Fruit fly (Drosophila melanogaster) whole organism, embryonic: ENCODE measurements around the gene CG32811.

ENCODE experiments used
- ATbp ChIP-seq: fragments of 200-800 bp; sonication (Bioruptor generic); optimal IDR thresholded peaks from 2 replicates; lab custom pipeline; 2017; ENCODE audit warnings: missing biosample characterization, mild to moderate bottlenecking, missing genetic modification characterization, missing genetic modification reagents
- Aef1 ChIP-seq: fragments of 200-800 bp; sonication (Bioruptor generic); IDR thresholded peaks from 3 replicates; pipeline ENCODE4 v1.3.6; 2022; ENCODE audit warnings: missing biosample characterization, missing genetic modification characterization
- Bdp1 ChIP-seq: fragments of 200-800 bp; sonication (Bioruptor generic); optimal IDR thresholded peaks from 3 replicates; lab custom pipeline; 2016; ENCODE audit warnings: missing biosample characterization, missing genetic modification characterization
- CG11456 ChIP-seq: fragments of 200-800 bp; sonication (Bioruptor generic); IDR thresholded peaks from 3 replicates; pipeline ENCODE4 v1.3.6; 2022; ENCODE audit warnings: missing biosample characterization, missing genetic modification characterization
- CG11723 ChIP-seq: fragments of 200-800 bp; sonication (Bioruptor generic); optimal IDR thresholded peaks from 2 replicates; lab custom pipeline; 2017; ENCODE audit warnings: missing biosample characterization, mild to moderate bottlenecking, missing genetic modification characterization
- CG12219 ChIP-seq: fragments of 200-800 bp; sonication (Bioruptor generic); optimal IDR thresholded peaks from 3 replicates; lab custom pipeline; 2018; ENCODE audit warnings: missing biosample characterization, mild to moderate bottlenecking, missing genetic modification characterization
- CG1233 ChIP-seq: fragments of 200-800 bp; sonication (Bioruptor generic); optimal IDR thresholded peaks from 4 replicates; lab custom pipeline; 2018; ENCODE audit warnings: missing biosample characterization, mild to moderate bottlenecking, missing genetic modification characterization
- CG12942 ChIP-seq: fragments of 200-800 bp; sonication (Bioruptor generic); optimal IDR thresholded peaks from 3 replicates; lab custom pipeline; 2016; ENCODE audit warnings: missing biosample characterization, missing genetic modification characterization
- CG13624 ChIP-seq: fragments of 200-800 bp; sonication (Bioruptor generic); optimal IDR thresholded peaks from 2 replicates; lab custom pipeline; 2016; ENCODE audit warnings: missing biosample characterization, missing genetic modification characterization
- CG1529 ChIP-seq: fragments of 200-800 bp; sonication (Bioruptor generic); optimal IDR thresholded peaks from 3 replicates; lab custom pipeline; 2018; ENCODE audit warnings: missing biosample characterization, missing genetic modification characterization
- CG15696 ChIP-seq: fragments of 200-800 bp; sonication (Bioruptor generic); optimal IDR thresholded peaks from 2 replicates; lab custom pipeline; 2019; ENCODE audit warnings: missing biosample characterization, mild to moderate bottlenecking, missing genetic modification characterization, moderate library complexity
- CG1602 ChIP-seq: fragments of 200-800 bp; sonication (Bioruptor generic); optimal IDR thresholded peaks from 3 replicates; lab custom pipeline; 2016; ENCODE audit warnings: missing biosample characterization, missing genetic modification characterization
- CG16815 ChIP-seq: fragments of 200-800 bp; sonication (Bioruptor generic); optimal IDR thresholded peaks from 3 replicates; lab custom pipeline; 2017; ENCODE audit warnings: missing biosample characterization, mild to moderate bottlenecking, missing genetic modification characterization
- CG1792 ChIP-seq: fragments of 200-800 bp; sonication (Bioruptor generic); optimal IDR thresholded peaks from 2 replicates; lab custom pipeline; 2016; ENCODE audit warnings: missing biosample characterization, missing genetic modification characterization
- CG34422 ChIP-seq: fragments of 200-800 bp; sonication (Bioruptor generic); IDR thresholded peaks from 3 replicates; pipeline ENCODE4 v1.3.6; 2022; ENCODE audit warnings: missing biosample characterization, missing genetic modification characterization
- CG42726 ChIP-seq: fragments of 200-800 bp; sonication (Bioruptor generic); IDR thresholded peaks from 2 replicates; pipeline ENCODE4 v1.3.6; 2022; ENCODE audit warnings: missing biosample characterization, missing genetic modification characterization; ENCODE audit not compliant: partially characterized antibody
- CG4282 ChIP-seq: fragments of 200-800 bp; sonication (Bioruptor generic); optimal IDR thresholded peaks from 2 replicates; lab custom pipeline; 2016; ENCODE audit warnings: missing biosample characterization, missing genetic modification characterization
- CG6683 ChIP-seq: fragments of 200-800 bp; sonication (Bioruptor generic); optimal IDR thresholded peaks from 2 replicates; lab custom pipeline; 2017; ENCODE audit warnings: missing biosample characterization, mild to moderate bottlenecking, missing genetic modification characterization, missing genetic modification reagents
- CG6689 ChIP-seq: fragments of 200-800 bp; sonication (Bioruptor generic); IDR thresholded peaks from 2 replicates; pipeline ENCODE4 v1.3.6; 2022; ENCODE audit warnings: missing biosample characterization, missing genetic modification characterization
- CG8478 ChIP-seq: fragments of >200 bp; optimal IDR thresholded peaks from 2 replicates; lab custom pipeline; 2018
- CG8924 ChIP-seq: fragments of 200-800 bp; optimal IDR thresholded peaks from 3 replicates; lab custom pipeline; 2019; ENCODE audit warnings: missing biosample characterization, mild to moderate bottlenecking, missing genetic modification characterization, moderate library complexity
- D19B ChIP-seq: fragments of 200-800 bp; sonication (Bioruptor generic); optimal IDR thresholded peaks from 2 replicates; lab custom pipeline; 2017; ENCODE audit warnings: missing biosample characterization, mild to moderate bottlenecking, missing genetic modification characterization
- HLHmδ ChIP-seq: fragments of 200-800 bp; sonication (Bioruptor generic); optimal IDR thresholded peaks from 2 replicates; lab custom pipeline; 2018; ENCODE audit warnings: missing biosample characterization, mild to moderate bottlenecking, missing genetic modification characterization, moderate library complexity
- Hr51 ChIP-seq, 2 experiments: fragments of 200-800 bp; sonication (Bioruptor generic); optimal IDR thresholded peaks; 2 replicates in 1 of 2; 3 replicates in 1 of 2; lab custom pipeline; 2016 to 2018; ENCODE audit warnings: missing biosample characterization in 2 of 2, missing genetic modification characterization in 2 of 2, mild to moderate bottlenecking in 1 of 2, moderate library complexity in 1 of 2
- MBD-R2 ChIP-seq: fragments of 200-800 bp; sonication (Bioruptor generic); IDR thresholded peaks from 2 replicates; pipeline ENCODE4 v1.3.6; 2022; ENCODE audit warnings: missing biosample characterization, missing genetic modification characterization
- Myb ChIP-seq: fragments of 200-800 bp; sonication (Bioruptor generic); optimal IDR thresholded peaks from 2 replicates; lab custom pipeline; 2016; ENCODE audit warnings: missing biosample characterization, missing genetic modification characterization
- Opbp ChIP-seq: fragments of 200-800 bp; sonication (Bioruptor generic); IDR thresholded peaks from 3 replicates; pipeline ENCODE4 v1.3.6; 2022; ENCODE audit warnings: missing biosample characterization, missing genetic modification characterization; ENCODE audit not compliant: partially characterized antibody
- Optix ChIP-seq: fragments of 200-800 bp; sonication (Bioruptor generic); IDR thresholded peaks from 3 replicates; pipeline ENCODE4 v1.3.6; 2022; ENCODE audit warnings: missing biosample characterization, missing genetic modification characterization
- Pdp1 ChIP-seq, 2 experiments: fragments of 200-800 bp; sonication (Bioruptor generic); optimal IDR thresholded peaks; 3 replicates each; lab custom pipeline; 2016; ENCODE audit warnings: missing biosample characterization in 2 of 2, missing genetic modification characterization in 2 of 2, mild to moderate bottlenecking in 1 of 2, moderate library complexity in 1 of 2
- Stat92E ChIP-seq, 3 experiments: fragments of >200 bp in 2 of 3; fragments of 200-800 bp in 1 of 3; sonication (Bioruptor generic) in 1 of 3; optimal IDR thresholded peaks; 2 replicates each; lab custom pipeline; 2017 to 2019; ENCODE audit warnings: missing biosample characterization in 3 of 3, missing genetic modification characterization in 3 of 3, mild to moderate bottlenecking in 1 of 3, moderate library complexity in 1 of 3
- Taf1 ChIP-seq: fragments of 200-800 bp; sonication (Bioruptor generic); IDR thresholded peaks from 2 replicates; pipeline ENCODE4 v1.3.6; 2022; ENCODE audit warnings: missing biosample characterization, missing genetic modification characterization
- br ChIP-seq: fragments of >200 bp; optimal IDR thresholded peaks from 2 replicates; lab custom pipeline; 2017
- cad ChIP-seq: fragments of >200 bp; optimal IDR thresholded peaks from 2 replicates; lab custom pipeline; 2017; ENCODE audit warnings: missing biosample characterization, missing genetic modification characterization
- cato ChIP-seq: fragments of 200-800 bp; sonication (Bioruptor generic); optimal IDR thresholded peaks from 2 replicates; lab custom pipeline; 2016; ENCODE audit warnings: missing biosample characterization, missing genetic modification characterization, borderline replicate concordance
- ci ChIP-seq: fragments of 200-800 bp; sonication (Bioruptor generic); IDR thresholded peaks from 3 replicates; pipeline ENCODE4 v1.3.6; 2022; ENCODE audit warnings: missing biosample characterization, missing genetic modification characterization
- crol ChIP-seq: fragments of 200-800 bp; sonication (Bioruptor generic); IDR thresholded peaks from 2 replicates; pipeline ENCODE4 v1.3.6; 2022; ENCODE audit warnings: missing biosample characterization, missing genetic modification characterization
- dati ChIP-seq: fragments of 200-800 bp; sonication (Bioruptor generic); IDR thresholded peaks from 2 replicates; pipeline ENCODE4 v1.3.6; 2022; ENCODE audit warnings: missing biosample characterization, missing genetic modification characterization
- ewg ChIP-seq: fragments of 200-800 bp; sonication (Bioruptor generic); optimal IDR thresholded peaks from 3 replicates; lab custom pipeline; 2017; ENCODE audit warnings: mild to moderate bottlenecking, missing biosample characterization, missing genetic modification reagents, missing genetic modification characterization
- eyg ChIP-seq: fragments of 200-800 bp; sonication (Bioruptor generic); optimal IDR thresholded peaks from 3 replicates; lab custom pipeline; 2016; ENCODE audit warnings: missing biosample characterization, missing genetic modification characterization
- grau ChIP-seq: fragments of 200-800 bp; optimal IDR thresholded peaks from 3 replicates; lab custom pipeline; 2019; ENCODE audit warnings: missing biosample characterization, mild to moderate bottlenecking, missing genetic modification characterization, moderate library complexity
- lab ChIP-seq: fragments of 200-800 bp; sonication (Bioruptor generic); optimal IDR thresholded peaks from 3 replicates; lab custom pipeline; 2017; ENCODE audit warnings: missing biosample characterization, missing genetic modification characterization, mild to moderate bottlenecking, moderate library complexity, missing genetic modification reagents
- org-1 ChIP-seq: fragments of 200-800 bp; sonication (Bioruptor generic); optimal IDR thresholded peaks from 2 replicates; lab custom pipeline; 2017; ENCODE audit warnings: missing biosample characterization, missing genetic modification characterization
- otp ChIP-seq: fragments of 200-800 bp; sonication (Bioruptor generic); IDR thresholded peaks from 3 replicates; pipeline ENCODE4, ENCODE4 v1.3.6; 2022; ENCODE audit warnings: missing biosample characterization, missing genetic modification characterization
- pros ChIP-seq: fragments of 200-800 bp; sonication (Bioruptor generic); optimal IDR thresholded peaks from 3 replicates; lab custom pipeline; 2019; ENCODE audit warnings: missing biosample characterization, mild to moderate bottlenecking, missing genetic modification characterization, moderate library complexity
- schlank ChIP-seq: fragments of 200-800 bp; sonication (Bioruptor generic); optimal IDR thresholded peaks from 2 replicates; lab custom pipeline; 2018; ENCODE audit warnings: missing biosample characterization, mild to moderate bottlenecking, missing genetic modification characterization
- scrt ChIP-seq: fragments of 200-800 bp; sonication (Bioruptor generic); optimal IDR thresholded peaks from 2 replicates; lab custom pipeline; 2018; ENCODE audit warnings: missing biosample characterization, mild to moderate bottlenecking, missing genetic modification characterization, moderate library complexity
- sens ChIP-seq: fragments of 200-800 bp; sonication (Bioruptor generic); peaks from one replicate; lab custom pipeline; 2016; ENCODE audit warnings: missing biosample characterization, missing genetic modification characterization
- sens-2 ChIP-seq: fragments of 200-800 bp; sonication (Bioruptor generic); IDR thresholded peaks from 2 replicates; pipeline ENCODE4 v1.3.6; 2022; ENCODE audit warnings: missing biosample characterization, missing genetic modification characterization
- shn ChIP-seq: fragments of 200-800 bp; sonication (Bioruptor generic); optimal IDR thresholded peaks from 3 replicates; lab custom pipeline; 2016; ENCODE audit warnings: missing biosample characterization, missing genetic modification characterization
- tap ChIP-seq: fragments of 200-800 bp; optimal IDR thresholded peaks from 3 replicates; lab custom pipeline; 2019; ENCODE audit warnings: missing biosample characterization, mild to moderate bottlenecking, missing genetic modification characterization, moderate library complexity
- zf30C ChIP-seq: fragments of 200-800 bp; sonication (Bioruptor generic); optimal IDR thresholded peaks from 3 replicates; lab custom pipeline; 2018; ENCODE audit warnings: missing biosample characterization, mild to moderate bottlenecking, missing genetic modification characterization
- zfh2 ChIP-seq: fragments of 200-800 bp; sonication (Bioruptor generic); optimal IDR thresholded peaks from 2 replicates; lab custom pipeline; 2016; ENCODE audit warnings: missing biosample characterization, missing genetic modification characterization

Gene CG32811

DNA sequence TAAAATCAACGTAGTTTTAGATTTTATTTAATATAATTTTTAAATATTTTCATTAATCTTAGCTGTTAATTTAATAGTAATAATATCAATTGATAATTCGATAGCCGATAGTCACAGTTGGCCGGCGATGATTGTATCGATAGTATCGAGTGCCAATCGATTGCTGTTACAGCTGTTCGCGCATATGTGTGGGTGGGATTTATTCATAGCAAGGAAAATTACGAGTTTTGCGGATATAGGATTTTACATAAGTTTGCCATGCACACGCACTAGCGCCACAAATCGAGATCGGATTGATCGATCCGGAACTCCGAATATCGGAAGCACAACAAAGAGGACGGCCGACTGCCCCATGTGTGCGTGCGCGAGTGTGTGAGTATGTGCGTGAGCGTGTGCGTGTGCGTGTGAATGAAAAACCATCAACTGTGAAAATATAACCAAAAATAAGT lies 43.8 kb upstream of the CG32811 start, which contains the start of gene Naa30A (continued):
- no peak for TF ChIP-seq CG11723 (GFP tag; lab: Kevin White, UChicago)
- TF ChIP-seq dati (GFP tag; lab: Robert Waterston, UW), result no peak
- no peak for TF ChIP-seq pros (GFP tag; lab: Kevin White, UChicago)
- TF ChIP-seq CG13624 (GFP tag; lab: Kevin White, UChicago), result no peak
- peak; percentile 6 for TF ChIP-seq lab
- no peak for TF ChIP-seq CG12942 (GFP tag; lab: Kevin White, UChicago)
- TF ChIP-seq CG12219 (GFP tag; lab: Kevin White, UChicago), result no peak
- TF ChIP-seq Taf1 (GFP tag; lab: Robert Waterston, UW), result no peak
- no peak for TF ChIP-seq CG6683 (GFP tag; lab: Kevin White, UChicago)
- TF ChIP-seq zfh2 (GFP tag; lab: Kevin White, UChicago), result no peak
- TF ChIP-seq Opbp (GFP tag; lab: Robert Waterston, UW), result peak; percentile 96
- TF ChIP-seq D19B (GFP tag; lab: Kevin White, UChicago), result no peak
- no peak for TF ChIP-seq CG15696 (tag; lab: Kevin White, UChicago)
- no peak for TF ChIP-seq scrt (GFP tag; lab: Kevin White, UChicago)
- no peak for TF ChIP-seq ci (GFP tag; lab: Robert Waterston, UW)
- TF ChIP-seq HLHmδ (GFP tag; lab: Kevin White, UChicago), result no peak
- no peak for TF ChIP-seq Optix (GFP tag; lab: Robert Waterston, UW)
- peak; percentile 87 for TF ChIP-seq CG8478 (lab: Kevin White, UChicago)
- TF ChIP-seq Pdp1 (GFP tag; optimal IDR thresholded peaks at IDR 0.05; lab: Kevin White, UChicago), result peak in 1 of 2 experiments; percentile 51
- peak; percentile 30 for TF ChIP-seq CG8924 (tag; lab: Kevin White, UChicago)
- peak; percentile 87 for TF ChIP-seq MBD-R2 (GFP tag; lab: Robert Waterston, UW)
- TF ChIP-seq Hr51 (GFP tag; optimal IDR thresholded peaks at IDR 0.05; lab: Kevin White, UChicago), result peak in 1 of 2 experiments; percentile 17
- TF ChIP-seq CG6689 (GFP tag; lab: Robert Waterston, UW), result no peak
- no peak for TF ChIP-seq Bdp1 (GFP tag; lab: Kevin White, UChicago)
- TF ChIP-seq sens-2 (GFP tag; lab: Robert Waterston, UW), result no peak
- no peak for TF ChIP-seq shn
- no peak for TF ChIP-seq cad (GFP tag; lab: Kevin White, UChicago)
- no peak for TF ChIP-seq schlank
- no peak for TF ChIP-seq CG1602 (GFP tag; lab: Kevin White, UChicago)

DNA sequence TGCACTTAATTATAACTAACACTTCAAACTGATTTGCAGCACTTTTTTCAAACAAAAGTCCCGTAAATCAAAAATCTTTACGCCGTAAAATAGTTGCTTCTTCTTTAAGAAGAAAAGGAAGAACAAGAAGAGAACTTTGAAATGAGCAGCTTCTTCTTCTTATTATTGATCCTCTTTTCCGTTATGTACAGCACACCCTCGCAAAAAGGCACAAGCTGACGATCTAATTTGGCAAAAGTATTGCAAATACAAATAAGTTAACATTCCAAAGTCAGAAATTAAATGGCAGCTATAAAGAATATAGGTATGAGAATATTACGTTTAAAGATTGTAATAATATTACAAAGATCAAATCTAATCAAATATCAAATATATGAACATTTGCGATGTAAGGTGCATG lies 43.3 kb upstream of the CG32811 start, which contains the start of gene CG11409:
TSS of gene CG11409 (minus strand) at position 60 of the 400 bp plus-strand sequence.
- TF ChIP-seq CG11456, result no peak
- no peak for TF ChIP-seq zf30C
- no peak for TF ChIP-seq ATbp (GFP tag; lab: Kevin White, UChicago)
- TF ChIP-seq sens (GFP tag; lab: Kevin White, UChicago), result peak; percentile 57
- TF ChIP-seq CG1792 (GFP tag; lab: Kevin White, UChicago), result no peak
- no peak for TF ChIP-seq CG34422 (GFP tag; lab: Robert Waterston, UW)
- no peak for TF ChIP-seq eyg
- peak; percentile 41 for TF ChIP-seq Myb (GFP tag; lab: Kevin White, UChicago)
- no peak for TF ChIP-seq crol (GFP tag; lab: Robert Waterston, UW)
- no peak for TF ChIP-seq otp
- no peak for TF ChIP-seq CG1529 (GFP tag; lab: Kevin White, UChicago)
- TF ChIP-seq CG42726 (GFP tag; lab: Robert Waterston, UW), result no peak
- TF ChIP-seq CG4282, result no peak
- TF ChIP-seq br, result no peak
- TF ChIP-seq org-1 (GFP tag; lab: Kevin White, UChicago), result no peak
- TF ChIP-seq cato, result no peak
- no peak for TF ChIP-seq tap (tag; lab: Kevin White, UChicago)
- TF ChIP-seq CG16815 (GFP tag; lab: Kevin White, UChicago), result no peak
- TF ChIP-seq Stat92E (GFP tag; optimal IDR thresholded peaks at IDR 0.05; lab: Kevin White, UChicago), result no peak
- no peak for TF ChIP-seq Aef1 (GFP tag; lab: Robert Waterston, UW)
- TF ChIP-seq CG1233 (GFP tag; lab: Kevin White, UChicago), result no peak
- peak; percentile 59 for TF ChIP-seq grau (tag; lab: Kevin White, UChicago)
- no peak for TF ChIP-seq ewg (GFP tag; lab: Kevin White, UChicago)
